Worm (Caenorhabditis elegans) whole organism, young adult: ENCODE data around the gene let-765.

Source experiments
- B0261.1 ChIP-seq: sonication (generic microtip); optimal IDR thresholded peaks from 2 replicates; lab custom pipeline; 2016; ENCODE audit warnings: mild to moderate bottlenecking, missing genetic modification characterization, moderate library complexity, missing compliant biosample characterization
- B0336.3 ChIP-seq: fragments of 200-800 bp; sonication (Bioruptor generic); IDR thresholded peaks from 2 replicates; pipeline ENCODE4 v1.3.6; 2022; ENCODE audit warnings: missing genetic modification characterization, missing compliant biosample characterization
- D2030.7 ChIP-seq: fragments of 200-800 bp; sonication (Bioruptor generic); IDR thresholded peaks from 2 replicates; pipeline ENCODE4 v1.3.6; 2022; ENCODE audit warnings: missing genetic modification reagents, missing genetic modification characterization, missing compliant biosample characterization
- F23B12.7 ChIP-seq: sonication (generic microtip); optimal IDR thresholded peaks from 2 replicates; lab custom pipeline; 2017; ENCODE audit warnings: missing genetic modification characterization, mild to moderate bottlenecking, missing compliant biosample characterization, antibody characterized with exemption, moderate library complexity; ENCODE audit not compliant: insufficient read depth
- F37B4.10 ChIP-seq: fragments of 200-800 bp; sonication (Bioruptor generic); IDR thresholded peaks from 2 replicates; pipeline ENCODE4 v1.3.6; 2022; ENCODE audit warnings: missing genetic modification characterization, missing compliant biosample characterization
- F39B2.1 ChIP-seq: fragments of 200-800 bp; sonication (Bioruptor generic); IDR thresholded peaks from 2 replicates; pipeline ENCODE4 v1.3.6; 2022; ENCODE audit warnings: missing genetic modification reagents, missing genetic modification characterization, missing compliant biosample characterization
- F49E8.2 ChIP-seq: sonication (generic microtip); optimal IDR thresholded peaks from 3 replicates; lab custom pipeline; 2017; ENCODE audit warnings: missing genetic modification characterization, mild to moderate bottlenecking, missing compliant biosample characterization, antibody characterized with exemption, moderate library complexity; ENCODE audit not compliant: insufficient read depth
- F52B5.7 ChIP-seq: sonication (generic microtip); optimal IDR thresholded peaks from 2 replicates; lab custom pipeline; 2016; ENCODE audit warnings: mild to moderate bottlenecking, missing genetic modification characterization, missing compliant biosample characterization
- K11D2.4 ChIP-seq: fragments of 200-800 bp; sonication (Bioruptor generic); IDR thresholded peaks from 2 replicates; pipeline ENCODE4 v1.3.6; 2022; ENCODE audit warnings: missing genetic modification reagents, missing genetic modification characterization, missing compliant biosample characterization
- T07F8.4 ChIP-seq: sonication (generic microtip); optimal IDR thresholded peaks from 2 replicates; lab custom pipeline; 2016; ENCODE audit warnings: mild to moderate bottlenecking, missing genetic modification characterization, moderate library complexity, missing compliant biosample characterization
- Y53F4B.3 ChIP-seq: fragments of 200-800 bp; sonication (Bioruptor generic); IDR thresholded peaks from 2 replicates; pipeline ENCODE4 v1.3.6; 2022; ENCODE audit warnings: missing genetic modification reagents, missing genetic modification characterization, missing compliant biosample characterization
- Y53G8AR.9 ChIP-seq: fragments of 200-800 bp; sonication (Bioruptor generic); conservative IDR thresholded peaks from 2 replicates; pipeline ENCODE4 v1.3.6; 2022; ENCODE audit warnings: missing genetic modification reagents, missing genetic modification characterization, missing compliant biosample characterization
- Y56A3A.18 ChIP-seq: fragments of 200-800 bp; sonication (Bioruptor generic); IDR thresholded peaks from 2 replicates; pipeline ENCODE4 v1.3.6; 2022; ENCODE audit warnings: missing genetic modification reagents, missing genetic modification characterization, missing compliant biosample characterization
- Y79H2A.3 ChIP-seq: fragments of 200-800 bp; sonication (Bioruptor generic); conservative IDR thresholded peaks from 2 replicates; pipeline ENCODE4 v1.3.6; 2022; ENCODE audit warnings: missing genetic modification reagents, missing genetic modification characterization, missing compliant biosample characterization
- Y95B8A.8 ChIP-seq: fragments of 200-800 bp; sonication (Bioruptor generic); IDR thresholded peaks from 2 replicates; pipeline ENCODE4 v1.3.6; 2022; ENCODE audit warnings: missing genetic modification reagents, missing genetic modification characterization, missing compliant biosample characterization
- aptf-2 ChIP-seq: fragments of 200-800 bp; sonication (Bioruptor generic); conservative IDR thresholded peaks from 2 replicates; pipeline ENCODE4 v1.3.6; 2022; ENCODE audit warnings: missing genetic modification reagents, missing genetic modification characterization, missing compliant biosample characterization
- atf-7 ChIP-seq: sonication (generic microtip); optimal IDR thresholded peaks from 2 replicates; lab custom pipeline; 2017; ENCODE audit warnings: mild to moderate bottlenecking, missing genetic modification characterization, missing compliant biosample characterization
- ccch-3 ChIP-seq: fragments of 200-800 bp; sonication (Bioruptor generic); optimal IDR thresholded peaks from 2 replicates; lab custom pipeline; 2018; ENCODE audit warnings: mild to moderate bottlenecking, missing genetic modification characterization, missing compliant biosample characterization
- ceh-27 ChIP-seq: fragments of 200-800 bp; sonication (Bioruptor generic); optimal IDR thresholded peaks from 2 replicates; lab custom pipeline; 2018; ENCODE audit warnings: mild to moderate bottlenecking, missing genetic modification characterization, moderate library complexity, missing compliant biosample characterization
- ceh-40 ChIP-seq: fragments of 200-800 bp; sonication (Bioruptor generic); IDR thresholded peaks from 2 replicates; pipeline ENCODE4 v1.3.6; 2022; ENCODE audit warnings: missing genetic modification characterization, missing compliant biosample characterization
- chd-7 ChIP-seq: sonication (generic microtip); optimal IDR thresholded peaks from 2 replicates; lab custom pipeline; 2016; ENCODE audit warnings: mild to moderate bottlenecking, missing genetic modification characterization, moderate library complexity, missing compliant biosample characterization
- die-1 ChIP-seq: sonication (generic microtip); optimal IDR thresholded peaks from 2 replicates; lab custom pipeline; 2016; ENCODE audit warnings: missing genotype, mild to moderate bottlenecking, missing genetic modification characterization, missing compliant biosample characterization
- dox-1 ChIP-seq: fragments of 200-800 bp; sonication (Bioruptor generic); IDR thresholded peaks from 2 replicates; pipeline ENCODE4 v1.3.6; 2022; ENCODE audit warnings: missing genetic modification reagents, missing genetic modification characterization, missing compliant biosample characterization
- dpff-1 ChIP-seq: sonication (generic microtip); optimal IDR thresholded peaks from 2 replicates; lab custom pipeline; 2017; ENCODE audit warnings: mild to moderate bottlenecking, missing genetic modification characterization, missing compliant biosample characterization
- efl-1 ChIP-seq: fragments of 150-350 bp; optimal IDR thresholded peaks from 2 replicates; lab custom pipeline; 2014; ENCODE audit warnings: missing biosample characterization, missing genetic modification reagents, missing genetic modification characterization
- ekl-4 ChIP-seq: fragments of 200-800 bp; sonication (Bioruptor generic); IDR thresholded peaks from 2 replicates; pipeline ENCODE4 v1.3.6; 2022; ENCODE audit warnings: missing genetic modification reagents, missing genetic modification characterization, missing compliant biosample characterization
- hlh-12 ChIP-seq: sonication (generic microtip); optimal IDR thresholded peaks from 2 replicates; lab custom pipeline; 2016; ENCODE audit warnings: missing genetic modification characterization, missing compliant biosample characterization
- hmg-1.2 ChIP-seq: fragments of 200-800 bp; sonication (Bioruptor generic); IDR thresholded peaks from 2 replicates; pipeline ENCODE4 v1.3.6; 2022; ENCODE audit warnings: missing genetic modification reagents, missing genetic modification characterization, missing compliant biosample characterization
- hmg-20 ChIP-seq: fragments of 200-800 bp; sonication (Bioruptor generic); IDR thresholded peaks from 2 replicates; pipeline ENCODE4 v1.3.6; 2022; ENCODE audit warnings: missing genetic modification reagents, missing genetic modification characterization, missing compliant biosample characterization
- lag-1 ChIP-seq: fragments of 200-800 bp; sonication (Bioruptor generic); IDR thresholded peaks from 2 replicates; pipeline ENCODE4 v1.3.6; 2022; ENCODE audit warnings: missing genetic modification reagents, missing genetic modification characterization, missing compliant biosample characterization
- lsy-27 ChIP-seq: sonication (generic microtip); optimal IDR thresholded peaks from 2 replicates; lab custom pipeline; 2017; ENCODE audit warnings: missing genetic modification characterization, mild to moderate bottlenecking, missing compliant biosample characterization, antibody characterized with exemption, missing genotype, borderline replicate concordance; ENCODE audit not compliant: insufficient read depth
- madf-6 ChIP-seq: fragments of 200-800 bp; sonication (Bioruptor generic); IDR thresholded peaks from 2 replicates; pipeline ENCODE4 v1.3.6; 2022; ENCODE audit warnings: missing genetic modification reagents, missing genetic modification characterization, missing compliant biosample characterization
- madf-8 ChIP-seq: fragments of 200-800 bp; sonication (Bioruptor generic); conservative IDR thresholded peaks from 2 replicates; pipeline ENCODE4 v1.3.6; 2022; ENCODE audit warnings: missing genetic modification reagents, missing genetic modification characterization, missing compliant biosample characterization
- mes-4 ChIP-seq: sonication (generic microtip); optimal IDR thresholded peaks from 2 replicates; lab custom pipeline; 2016; ENCODE audit warnings: missing genotype, missing genetic modification characterization, missing compliant biosample characterization
- nfyb-1 ChIP-seq: fragments of 200-800 bp; sonication (Bioruptor generic); IDR thresholded peaks from 2 replicates; pipeline ENCODE4 v1.3.6; 2022; ENCODE audit warnings: missing genetic modification reagents, missing genetic modification characterization, missing compliant biosample characterization
- nhr-120 ChIP-seq: fragments of 200-800 bp; sonication (Bioruptor generic); IDR thresholded peaks from 2 replicates; pipeline ENCODE4 v1.3.6; 2022; ENCODE audit warnings: missing genetic modification characterization, missing compliant biosample characterization
- nhr-179 ChIP-seq: sonication (generic microtip); optimal IDR thresholded peaks from 2 replicates; lab custom pipeline; 2016; ENCODE audit warnings: mild to moderate bottlenecking, missing genetic modification characterization, missing compliant biosample characterization
- nhr-27 ChIP-seq: fragments of 200-800 bp; sonication (Bioruptor generic); optimal IDR thresholded peaks from 2 replicates; lab custom pipeline; 2018; ENCODE audit warnings: mild to moderate bottlenecking, missing genetic modification characterization, moderate library complexity, missing compliant biosample characterization
- nhr-80 ChIP-seq: sonication (generic microtip); optimal IDR thresholded peaks from 2 replicates; lab custom pipeline; 2016; ENCODE audit warnings: missing genetic modification characterization, missing compliant biosample characterization
- pha-4 ChIP-seq: fragments of 150-350 bp; sonication (generic microtip); optimal IDR thresholded peaks from 2 replicates; lab custom pipeline; 2014; ENCODE audit warnings: missing biosample characterization, missing genetic modification reagents, missing genetic modification characterization
- rpc-1 ChIP-seq, 2 experiments: fragments of 150-350 bp in 1 of 2; sonication (generic microtip) in 1 of 2; optimal IDR thresholded peaks; 2 replicates each; lab custom pipeline; 2014 to 2018; ENCODE audit warnings: missing biosample characterization in 1 of 2, missing genetic modification characterization in 1 of 2, missing genetic modification reagents in 1 of 2, missing genotype in 1 of 2
- sdz-38 ChIP-seq: sonication (generic microtip); optimal IDR thresholded peaks from 2 replicates; lab custom pipeline; 2016; ENCODE audit warnings: missing genotype, missing genetic modification characterization, missing compliant biosample characterization
- snpc-1.1 ChIP-seq: sonication (generic microtip); optimal IDR thresholded peaks from 2 replicates; lab custom pipeline; 2017; ENCODE audit warnings: missing genetic modification characterization, mild to moderate bottlenecking, missing compliant biosample characterization, antibody characterized with exemption, moderate library complexity, missing genotype, missing genetic modification reagents; ENCODE audit not compliant: insufficient read depth
- snpc-3.4 ChIP-seq: sonication (generic microtip); optimal IDR thresholded peaks from 2 replicates; lab custom pipeline; 2017; ENCODE audit warnings: missing genetic modification characterization, mild to moderate bottlenecking, missing compliant biosample characterization, antibody characterized with exemption, moderate library complexity, missing genotype, missing genetic modification reagents
- snpc-4 ChIP-seq, 5 experiments: fragments of 150-350 bp in 1 of 5; sonication (generic microtip) in 4 of 5; optimal IDR thresholded peaks; 2 replicates each; lab custom pipeline; 2014 to 2018; ENCODE audit warnings: missing genetic modification characterization in 5 of 5, missing biosample characterization in 3 of 5, antibody characterized with exemption in 2 of 5, mild to moderate bottlenecking in 2 of 5, missing compliant biosample characterization in 2 of 5, missing genotype in 2 of 5, moderate library complexity in 2 of 5, missing genetic modification reagents in 1 of 5
- tbp1 ChIP-seq: fragments of 200-800 bp; sonication (Bioruptor generic); optimal IDR thresholded peaks from 2 replicates; lab custom pipeline; 2018; ENCODE audit warnings: mild to moderate bottlenecking, missing genetic modification characterization, missing compliant biosample characterization
- tlf-1 ChIP-seq: fragments of 200-800 bp; sonication (Bioruptor generic); optimal IDR thresholded peaks from 2 replicates; lab custom pipeline; 2018; ENCODE audit warnings: mild to moderate bottlenecking, missing genetic modification characterization, missing compliant biosample characterization
- zfh-2 ChIP-seq: fragments of 200-800 bp; sonication (Bioruptor generic); conservative IDR thresholded peaks from 2 replicates; pipeline ENCODE4 v1.3.6; 2022; ENCODE audit warnings: missing genetic modification reagents, missing genetic modification characterization, missing compliant biosample characterization

Gene let-765

DNA sequence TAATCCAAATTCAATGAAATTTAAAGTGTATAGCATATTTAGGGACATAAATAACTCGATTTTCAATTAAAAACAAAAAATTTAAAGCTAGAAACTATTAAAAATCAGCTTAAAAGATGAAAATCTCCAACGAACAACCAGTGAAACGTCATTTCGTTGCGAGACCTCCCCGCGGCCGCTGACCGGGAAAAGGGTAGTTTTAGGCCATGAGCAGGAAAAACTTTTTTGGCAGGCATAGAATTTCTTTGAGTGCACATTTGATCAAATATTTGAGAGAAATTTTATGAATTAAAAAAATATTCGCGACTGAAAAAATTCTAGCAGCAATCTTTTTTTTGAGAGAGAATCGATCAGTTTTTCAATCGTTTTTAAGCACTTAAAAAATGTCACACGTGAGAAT is 24.3 kb upstream of the let-765 start (continued):
- TF ChIP-seq F23B12.7 (peak; percentile 42), Y95B8A.8 (no peak), mes-4 (tag; lab: Kevin White, UChicago) (no peak), F39B2.1 (GFP tag; lab: Robert Waterston, UW) (no peak), Y53F4B.3 (GFP tag; lab: Robert Waterston, UW) (no peak), dpff-1 (tag; lab: Kevin White, UChicago) (no peak), Y56A3A.18 (GFP tag; lab: Robert Waterston, UW) (no peak), tlf-1 (GFP tag; lab: Kevin White, UChicago) (no peak), snpc-3.4 (tag; lab: Kevin White, UChicago) (peak; percentile 68), sdz-38 (no peak), Y53G8AR.9 (GFP tag; lab: Robert Waterston, UW) (no peak), nhr-179 (tag; lab: Kevin White, UChicago) (no peak), efl-1 (GFP tag; lab: Kevin White, UChicago) (peak; percentile 77), B0261.1 (tag; lab: Kevin White, UChicago) (no peak), D2030.7 (GFP tag; lab: Robert Waterston, UW) (peak; percentile 40; the same call in 1 of the 2 replicates), lsy-27 (no peak), zfh-2 (GFP tag; lab: Robert Waterston, UW) (no peak), die-1 (tag; lab: Kevin White, UChicago) (no peak), chd-7 (tag; lab: Kevin White, UChicago) (no peak), atf-7 (no peak), pha-4 (no peak), rpc-1 (optimal IDR thresholded peaks at IDR 0.05; lab: Kevin White, UChicago) (no peak), rpc-1 (tag; optimal IDR thresholded peaks at IDR 0.05; lab: Kevin White, UChicago) (no peak), dox-1 (peak; percentile 81), madf-6 (peak; percentile 83), ccch-3 (GFP tag; lab: Kevin White, UChicago) (no peak), madf-8 (peak; percentile 83), snpc-1.1 (tag; lab: Kevin White, UChicago) (no peak), nhr-27 (no peak), Y79H2A.3 (GFP tag; lab: Robert Waterston, UW) (no peak), tbp1 (peak; percentile 10), K11D2.4 (GFP tag; lab: Robert Waterston, UW) (no peak), F37B4.10 (GFP tag; lab: Robert Waterston, UW) (no peak), lag-1 (GFP tag; lab: Robert Waterston, UW) (no peak), nfyb-1 (GFP tag; lab: Robert Waterston, UW) (no peak), F52B5.7 (tag; lab: Kevin White, UChicago) (no peak), ceh-27 (GFP tag; lab: Kevin White, UChicago) (peak; percentile 4), aptf-2 (GFP tag; lab: Robert Waterston, UW) (no peak), F49E8.2 (no peak), hlh-12 (tag; lab: Kevin White, UChicago) (no peak), ekl-4 (GFP tag; lab: Robert Waterston, UW) (no peak), T07F8.4 (tag; lab: Kevin White, UChicago) (no peak), hmg-1.2 (GFP tag; lab: Robert Waterston, UW) (no peak), nhr-120 (GFP tag; lab: Robert Waterston, UW) (no peak), B0336.3 (GFP tag; lab: Robert Waterston, UW) (no peak), hmg-20 (GFP tag; lab: Robert Waterston, UW) (no peak), snpc-4 (GFP tag; optimal IDR thresholded peaks at IDR 0.05; lab: Kevin White, UChicago) (no peak), snpc-4 (tag; optimal IDR thresholded peaks at IDR 0.05; lab: Kevin White, UChicago) (peak in 1 of 4 experiments; percentile 80), nhr-80 (peak; percentile 39), ceh-40 (GFP tag; lab: Robert Waterston, UW) (no peak)
